Worm (Caenorhabditis elegans): Measurements from ENCODE around the gene metl-6.

Gene metl-6

ce11 chrIII:3874895-3875294 lies 46.6 kb downstream of the metl-6 start:
- no peak for TF ChIP-seq fkh-4 (tag; optimal IDR thresholded peaks at IDR 0.05; ENCODE audit: borderline replicate concordance)
- TF ChIP-seq lin-35 (GFP tag; optimal IDR thresholded peaks at IDR 0.05), result peak in 1 of 2 experiments; percentile 34
- TF ChIP-seq C34B4.2 (tag; optimal IDR thresholded peaks at IDR 0.05), result no peak
- TF ChIP-seq elt-2 (tag; optimal IDR thresholded peaks at IDR 0.05), result peak; percentile 8
- TF ChIP-seq nhr-47 (tag; optimal IDR thresholded peaks at IDR 0.05), result no peak
- no peak for TF ChIP-seq nhr-11 (tag; optimal IDR thresholded peaks at IDR 0.05)
- no peak for TF ChIP-seq irx-1 (tag; optimal IDR thresholded peaks at IDR 0.05)
- no peak for TF ChIP-seq nhr-19 (GFP tag; conservative IDR thresholded peaks at IDR 0.05)
- no peak for TF ChIP-seq snpc-4 (tag; optimal IDR thresholded peaks at IDR 0.05)

- TF ChIP-seq blmp-1 (tag; optimal IDR thresholded peaks at IDR 0.05) (peak; percentile 14), nhr-47 (tag; optimal IDR thresholded peaks at IDR 0.05) (no peak)
These were observed 47.0 kb downstream of the metl-6 start for ce11 chrIII:3874492-3874891.

ce11 chrIII:3873424-3873823 lies 48.1 kb downstream of the metl-6 start:
- TF ChIP-seq nhr-11 (tag; optimal IDR thresholded peaks at IDR 0.05) (no peak), sox-4 (tag; optimal IDR thresholded peaks at IDR 0.05) (no peak), efl-3 (GFP tag; optimal IDR thresholded peaks at IDR 0.05) (no peak), fkh-4 (tag; optimal IDR thresholded peaks at IDR 0.05; ENCODE audit: borderline replicate concordance) (no peak), nhr-76 (tag; optimal IDR thresholded peaks at IDR 0.05) (no peak), nhr-85 (tag) (no peak), ceh-8 (GFP tag; optimal IDR thresholded peaks at IDR 0.05) (no peak), nhr-77 (tag; optimal IDR thresholded peaks at IDR 0.05) (no peak), skn-1 (tag; optimal IDR thresholded peaks at IDR 0.05) (peak; percentile 21), unc-62 (GFP tag; optimal IDR thresholded peaks at IDR 0.05) (no peak), lsy-2 (tag; optimal IDR thresholded peaks at IDR 0.05) (no peak), ets-5 (GFP tag; IDR thresholded peaks at IDR 0.05) (no peak), ztf-4 (tag; optimal IDR thresholded peaks at IDR 0.05) (no peak), elt-3 (tag; optimal IDR thresholded peaks at IDR 0.05) (no peak), unc-30 (tag; optimal IDR thresholded peaks at IDR 0.05) (no peak), unc-130 (tag; optimal IDR thresholded peaks at IDR 0.05) (no peak), ceh-90 (tag; optimal IDR thresholded peaks at IDR 0.05) (no peak), pax-3 (tag; optimal IDR thresholded peaks at IDR 0.05) (no peak), fkh-8 (tag; optimal IDR thresholded peaks at IDR 0.05) (no peak), ceh-82 (tag; optimal IDR thresholded peaks at IDR 0.05) (no peak), sup-37 (GFP tag; optimal IDR thresholded peaks at IDR 0.05) (no peak), mep-1 (tag; optimal IDR thresholded peaks at IDR 0.05) (no peak), ceh-88 (GFP tag; IDR thresholded peaks at IDR 0.05) (no peak), C34B4.2 (tag; optimal IDR thresholded peaks at IDR 0.05) (no peak), aha-1 (tag; optimal IDR thresholded peaks at IDR 0.05) (no peak), lin-35 (GFP tag; optimal IDR thresholded peaks at IDR 0.05) (peak in 1 of 2 experiments; percentile 28), nhr-71 (tag; optimal IDR thresholded peaks at IDR 0.05) (peak; percentile 26), nhr-84 (tag; optimal IDR thresholded peaks at IDR 0.05) (no peak), elt-2 (tag; optimal IDR thresholded peaks at IDR 0.05) (no peak), tlp-1 (tag; optimal IDR thresholded peaks at IDR 0.05) (no peak), F16B12.6 (tag; optimal IDR thresholded peaks at IDR 0.05) (no peak), lin-15B (tag; optimal IDR thresholded peaks at IDR 0.05) (no peak), nhr-47 (tag; optimal IDR thresholded peaks at IDR 0.05) (no peak), snpc-4 (tag; optimal IDR thresholded peaks at IDR 0.05) (no peak), hlh-17 (GFP tag; optimal IDR thresholded peaks at IDR 0.05; ENCODE audit: borderline replicate concordance) (no peak), ztf-11 (tag; optimal IDR thresholded peaks at IDR 0.05) (no peak), dsc-1 (tag; optimal IDR thresholded peaks at IDR 0.05) (no peak), snu-23 (GFP tag; optimal IDR thresholded peaks at IDR 0.05) (peak; percentile 13), Y116A8C.19 (tag; optimal IDR thresholded peaks at IDR 0.05; ENCODE audit: borderline replicate concordance) (no peak), vab-15 (tag; optimal IDR thresholded peaks at IDR 0.05) (no peak), jun-1 (tag; optimal IDR thresholded peaks at IDR 0.05) (no peak), swsn-7 (tag; optimal IDR thresholded peaks at IDR 0.05) (peak; percentile 14), irx-1 (tag; optimal IDR thresholded peaks at IDR 0.05) (no peak), C04F5.9 (tag; optimal IDR thresholded peaks at IDR 0.05) (no peak), blmp-1 (tag; optimal IDR thresholded peaks at IDR 0.05) (no peak), lir-3 (tag; optimal IDR thresholded peaks at IDR 0.05; ENCODE audit: poor library complexity) (no peak), mdl-1 (tag; optimal IDR thresholded peaks at IDR 0.05) (peak in 1 of 2 experiments; percentile 9)

Measured in whole organism, L1 larva.